Worm (Caenorhabditis elegans): Measurements from ENCODE around the gene srh-184.

DNA sequence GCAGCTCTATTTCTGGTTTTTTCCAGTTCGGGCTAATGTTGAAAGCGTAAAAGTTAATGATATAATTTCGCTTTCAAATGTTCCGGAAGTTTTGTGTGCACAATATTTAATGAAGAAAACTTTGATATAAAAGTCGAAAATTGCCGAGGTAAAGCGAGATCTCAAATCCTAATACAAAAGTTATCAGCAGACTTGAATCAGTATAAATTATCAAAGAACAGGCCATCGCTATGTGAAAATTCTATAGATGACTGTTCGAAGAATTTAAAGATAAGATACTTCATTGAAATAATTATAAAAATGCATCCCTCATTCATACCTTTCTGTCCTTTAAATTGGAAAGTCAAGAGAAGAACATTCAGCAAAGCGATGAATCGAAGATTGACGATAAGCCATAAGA, 48.9 kb upstream of the srh-184 start, which contains the start of gene C29A12.6:
- TF ChIP-seq mab-5 (tag; optimal IDR thresholded peaks at IDR 0.05) (no peak), lsy-2 (tag; optimal IDR thresholded peaks at IDR 0.05) (no peak), lin-13 (tag; optimal IDR thresholded peaks at IDR 0.05) (no peak), ztf-11 (tag; optimal IDR thresholded peaks at IDR 0.05) (no peak), nhr-76 (tag; optimal IDR thresholded peaks at IDR 0.05) (no peak), unc-62 (GFP tag; optimal IDR thresholded peaks at IDR 0.05) (no peak), snpc-4 (tag; optimal IDR thresholded peaks at IDR 0.05) (no peak), nhr-28 (tag; optimal IDR thresholded peaks at IDR 0.05) (no peak), elt-1 (tag; optimal IDR thresholded peaks at IDR 0.05; ENCODE audit: borderline replicate concordance, insufficient read depth) (no peak), blmp-1 (tag; optimal IDR thresholded peaks at IDR 0.05) (no peak), ham-2 (GFP tag; optimal IDR thresholded peaks at IDR 0.05) (no peak), sptf-1 (tag; optimal IDR thresholded peaks at IDR 0.05) (no peak), nhr-12 (tag; optimal IDR thresholded peaks at IDR 0.05) (no peak), hlh-1 (tag; optimal IDR thresholded peaks at IDR 0.05) (no peak)

Measured in whole organism, mixed stage, embryonic.